Fruit fly (Drosophila melanogaster) whole organism, embryonic: ENCODE results near the gene Svil.

Experiments used
- ATbp ChIP-seq: fragments of 200-800 bp; sonication (Bioruptor generic); optimal IDR thresholded peaks from 2 replicates; lab custom pipeline; 2017; ENCODE audit warnings: missing biosample characterization, mild to moderate bottlenecking, missing genetic modification characterization, missing genetic modification reagents
- Bteb2 ChIP-seq: fragments of 200-800 bp; sonication (Bioruptor generic); optimal IDR thresholded peaks from 2 replicates; lab custom pipeline; 2016; ENCODE audit warnings: missing biosample characterization, missing genetic modification characterization
- CG10267 ChIP-seq: fragments of 200-800 bp; sonication (Bioruptor generic); optimal IDR thresholded peaks from 2 replicates; lab custom pipeline; 2018; ENCODE audit warnings: missing biosample characterization, mild to moderate bottlenecking, missing genetic modification characterization, moderate library complexity
- CG11398 ChIP-seq: fragments of 200-800 bp; sonication (Bioruptor generic); optimal IDR thresholded peaks from 2 replicates; lab custom pipeline; 2016; ENCODE audit warnings: missing biosample characterization, missing genetic modification characterization
- CG11504 ChIP-seq: fragments of 200-800 bp; sonication (Bioruptor generic); optimal IDR thresholded peaks from 3 replicates; lab custom pipeline; 2019; ENCODE audit warnings: missing biosample characterization, mild to moderate bottlenecking, missing genetic modification characterization, moderate library complexity
- CG12299 ChIP-seq: fragments of 200-800 bp; sonication (Bioruptor generic); optimal IDR thresholded peaks from 2 replicates; lab custom pipeline; 2018; ENCODE audit warnings: missing biosample characterization, mild to moderate bottlenecking, missing genetic modification characterization
- CG13287 ChIP-seq: fragments of 200-800 bp; sonication (Bioruptor generic); IDR thresholded peaks from 2 replicates; pipeline ENCODE4 v1.3.6; 2022; ENCODE audit warnings: missing biosample characterization, missing genetic modification characterization; ENCODE audit not compliant: partially characterized antibody
- CG14667 ChIP-seq: fragments of 200-800 bp; sonication (Bioruptor generic); IDR thresholded peaks from 2 replicates; pipeline ENCODE4 v1.3.6; 2022; ENCODE audit warnings: missing biosample characterization, missing genetic modification characterization
- CG15073 ChIP-seq: fragments of 200-800 bp; sonication (Bioruptor generic); optimal IDR thresholded peaks from 2 replicates; lab custom pipeline; 2016; ENCODE audit warnings: missing biosample characterization, missing genetic modification characterization
- CG15601 ChIP-seq: fragments of 200-800 bp; sonication (Bioruptor generic); optimal IDR thresholded peaks from 3 replicates; lab custom pipeline; 2019; ENCODE audit warnings: missing biosample characterization, mild to moderate bottlenecking, missing genetic modification characterization, moderate library complexity
- CG17385 ChIP-seq: fragments of 200-800 bp; sonication (Bioruptor generic); optimal IDR thresholded peaks from 3 replicates; lab custom pipeline; 2018; ENCODE audit warnings: missing biosample characterization, mild to moderate bottlenecking, missing genetic modification characterization
- CG18262 ChIP-seq: fragments of 200-800 bp; optimal IDR thresholded peaks from 3 replicates; lab custom pipeline; 2019; ENCODE audit warnings: missing biosample characterization, mild to moderate bottlenecking, missing genetic modification characterization, moderate library complexity
- CG2202 ChIP-seq: fragments of 200-800 bp; sonication (Bioruptor generic); optimal IDR thresholded peaks from 2 replicates; lab custom pipeline; 2018; ENCODE audit warnings: missing biosample characterization, mild to moderate bottlenecking, missing genetic modification characterization
- CG2712 ChIP-seq: fragments of 200-800 bp; optimal IDR thresholded peaks from 3 replicates; lab custom pipeline; 2019; ENCODE audit warnings: missing biosample characterization, mild to moderate bottlenecking, missing genetic modification characterization, moderate library complexity
- CG30020 ChIP-seq: fragments of 200-800 bp; optimal IDR thresholded peaks from 2 replicates; lab custom pipeline; 2019; ENCODE audit warnings: missing biosample characterization, mild to moderate bottlenecking, missing genetic modification characterization, moderate library complexity
- CG30431 ChIP-seq: fragments of 200-800 bp; sonication (Bioruptor generic); optimal IDR thresholded peaks from 2 replicates; lab custom pipeline; 2017; ENCODE audit warnings: missing biosample characterization, missing genetic modification characterization
- CG31441 ChIP-seq: fragments of 200-800 bp; sonication (Bioruptor generic); IDR thresholded peaks from 2 replicates; pipeline ENCODE4 v1.3.6; 2022; ENCODE audit warnings: missing biosample characterization, missing genetic modification characterization
- CG3163 ChIP-seq: fragments of 200-800 bp; sonication (Bioruptor generic); optimal IDR thresholded peaks from 3 replicates; lab custom pipeline; 2016; ENCODE audit warnings: missing biosample characterization, missing genetic modification characterization
- CG33557 ChIP-seq: fragments of 200-800 bp; sonication (Bioruptor generic); optimal IDR thresholded peaks from 2 replicates; lab custom pipeline; 2019; ENCODE audit warnings: missing biosample characterization, mild to moderate bottlenecking, missing genetic modification characterization, moderate library complexity
- CG8089 ChIP-seq: fragments of 200-800 bp; sonication (Bioruptor generic); optimal IDR thresholded peaks from 3 replicates; lab custom pipeline; 2016; ENCODE audit warnings: missing biosample characterization, missing genetic modification characterization
- CrebB ChIP-seq: fragments of 200-800 bp; sonication (Bioruptor generic); optimal IDR thresholded peaks from 3 replicates; lab custom pipeline; 2018; ENCODE audit warnings: missing biosample characterization, mild to moderate bottlenecking, missing genetic modification characterization
- D ChIP-seq, 2 experiments: fragments of 200-800 bp in 1 of 2; fragments of >200 bp in 1 of 2; sonication (Bioruptor generic) in 1 of 2; optimal IDR thresholded peaks; 2 replicates in 1 of 2; 3 replicates in 1 of 2; lab custom pipeline; 2017; ENCODE audit warnings: mild to moderate bottlenecking in 1 of 2, missing biosample characterization in 1 of 2, missing genetic modification characterization in 1 of 2, missing genetic modification reagents in 1 of 2
- Dfd ChIP-seq, 2 experiments: fragments of >200 bp; optimal IDR thresholded peaks; 2 replicates each; lab custom pipeline; 2017; ENCODE audit warnings: missing biosample characterization in 2 of 2, missing genetic modification characterization in 2 of 2
- Gsc ChIP-seq: fragments of 200-800 bp; sonication (Bioruptor generic); IDR thresholded peaks from 2 replicates; pipeline ENCODE4 v1.3.6; 2022; ENCODE audit warnings: missing biosample characterization, missing genetic modification characterization
- HHEX ChIP-seq: fragments of 200-800 bp; sonication (Bioruptor generic); optimal IDR thresholded peaks from 3 replicates; lab custom pipeline; 2017; ENCODE audit warnings: missing biosample characterization, mild to moderate bottlenecking, missing genetic modification characterization, missing genetic modification reagents
- Hr78 ChIP-seq, 2 experiments: fragments of 200-800 bp in 1 of 2; fragments of >200 bp in 1 of 2; sonication (Bioruptor generic) in 1 of 2; optimal IDR thresholded peaks; 2 replicates each; lab custom pipeline; 2017 to 2019; ENCODE audit warnings: missing biosample characterization in 2 of 2, missing genetic modification characterization in 2 of 2, mild to moderate bottlenecking in 1 of 2, moderate library complexity in 1 of 2
- Mes4 ChIP-seq: fragments of 200-800 bp; sonication (Bioruptor generic); optimal IDR thresholded peaks from 2 replicates; lab custom pipeline; 2016; ENCODE audit warnings: missing biosample characterization, missing genetic modification characterization
- NC2β ChIP-seq: fragments of 200-800 bp; sonication (Bioruptor generic); optimal IDR thresholded peaks from 2 replicates; lab custom pipeline; 2016; ENCODE audit warnings: missing biosample characterization, missing genetic modification characterization
- Sry-β ChIP-seq: fragments of 200-800 bp; sonication (Bioruptor generic); optimal IDR thresholded peaks from 2 replicates; lab custom pipeline; 2018; ENCODE audit warnings: missing biosample characterization, mild to moderate bottlenecking, missing genetic modification characterization, moderate library complexity
- Usf ChIP-seq: fragments of 200-800 bp; sonication (Bioruptor generic); optimal IDR thresholded peaks from 2 replicates; lab custom pipeline; 2017; ENCODE audit warnings: missing genotype, missing biosample characterization, missing genetic modification characterization
- ac ChIP-seq: fragments of 200-800 bp; sonication (Bioruptor generic); optimal IDR thresholded peaks from 3 replicates; lab custom pipeline; 2017; ENCODE audit warnings: missing biosample characterization, mild to moderate bottlenecking, missing genetic modification characterization
- bbx ChIP-seq: fragments of 200-800 bp; sonication (Bioruptor generic); IDR thresholded peaks from 2 replicates; pipeline ENCODE4 v1.3.6; 2022; ENCODE audit warnings: missing biosample characterization, missing genetic modification characterization; ENCODE audit not compliant: partially characterized antibody
- br ChIP-seq: fragments of >200 bp; optimal IDR thresholded peaks from 2 replicates; lab custom pipeline; 2017
- cad ChIP-seq: fragments of >200 bp; optimal IDR thresholded peaks from 2 replicates; lab custom pipeline; 2017; ENCODE audit warnings: missing biosample characterization, missing genetic modification characterization
- chn ChIP-seq: fragments of 200-800 bp; sonication (Bioruptor generic); optimal IDR thresholded peaks from 2 replicates; lab custom pipeline; 2016; ENCODE audit warnings: missing biosample characterization, missing genetic modification characterization
- corto ChIP-seq: fragments of 200-800 bp; sonication (Bioruptor generic); optimal IDR thresholded peaks from 2 replicates; lab custom pipeline; 2016; ENCODE audit warnings: missing biosample characterization, mild to moderate bottlenecking, missing genetic modification characterization, moderate library complexity
- cwo ChIP-seq: fragments of 200-800 bp; sonication (Bioruptor generic); optimal IDR thresholded peaks from 3 replicates; lab custom pipeline; 2017; ENCODE audit warnings: missing biosample characterization, missing genetic modification characterization, mild to moderate bottlenecking, moderate library complexity, missing genetic modification reagents
- ems ChIP-seq: fragments of 200-800 bp; sonication (Bioruptor generic); optimal IDR thresholded peaks from 3 replicates; lab custom pipeline; 2016; ENCODE audit warnings: missing biosample characterization, missing genetic modification characterization
- gem ChIP-seq: fragments of 200-800 bp; sonication (Bioruptor generic); optimal IDR thresholded peaks from 2 replicates; lab custom pipeline; 2019; ENCODE audit warnings: missing biosample characterization, mild to moderate bottlenecking, missing genetic modification characterization, moderate library complexity
- gro ChIP-seq: fragments of 200-800 bp; sonication (Bioruptor generic); optimal IDR thresholded peaks from 2 replicates; lab custom pipeline; 2016; ENCODE audit warnings: missing biosample characterization, missing genetic modification characterization
- h ChIP-seq: fragments of >200 bp; optimal IDR thresholded peaks from 2 replicates; lab custom pipeline; 2017
- jumu ChIP-seq: fragments of 200-800 bp; sonication (Bioruptor generic); optimal IDR thresholded peaks from 3 replicates; lab custom pipeline; 2016; ENCODE audit warnings: missing biosample characterization, missing genetic modification characterization
- lbe ChIP-seq: fragments of 200-800 bp; sonication (Bioruptor generic); optimal IDR thresholded peaks from 2 replicates; lab custom pipeline; 2016; ENCODE audit warnings: missing biosample characterization, mild to moderate bottlenecking, missing genetic modification characterization
- lilli ChIP-seq: fragments of 200-800 bp; sonication (Bioruptor generic); optimal IDR thresholded peaks from 3 replicates; lab custom pipeline; 2016; ENCODE audit warnings: missing biosample characterization, missing genetic modification characterization
- lmd ChIP-seq: fragments of 200-800 bp; sonication (Bioruptor generic); IDR thresholded peaks from 2 replicates; pipeline ENCODE4 v1.3.6; 2022; ENCODE audit warnings: missing biosample characterization, missing genetic modification characterization
- onecut ChIP-seq: fragments of 200-800 bp; sonication (Bioruptor generic); IDR thresholded peaks from 2 replicates; pipeline ENCODE4 v1.3.6; 2022; ENCODE audit warnings: missing biosample characterization, missing genetic modification characterization
- org-1 ChIP-seq: fragments of 200-800 bp; sonication (Bioruptor generic); optimal IDR thresholded peaks from 2 replicates; lab custom pipeline; 2017; ENCODE audit warnings: missing biosample characterization, missing genetic modification characterization
- run ChIP-seq: fragments of 200-800 bp; sonication (Bioruptor generic); optimal IDR thresholded peaks from 3 replicates; lab custom pipeline; 2018; ENCODE audit warnings: missing biosample characterization, mild to moderate bottlenecking, missing genetic modification characterization
- sim ChIP-seq: fragments of 200-800 bp; sonication (Bioruptor generic); IDR thresholded peaks from 2 replicates; pipeline ENCODE4 v1.3.6; 2022; ENCODE audit warnings: missing biosample characterization, missing genetic modification characterization
- so ChIP-seq: fragments of 200-800 bp; sonication (Bioruptor generic); IDR thresholded peaks from 3 replicates; pipeline ENCODE4 v1.3.6; 2022; ENCODE audit warnings: missing biosample characterization, missing genetic modification characterization
- ttk ChIP-seq: fragments of 200-800 bp; sonication (Bioruptor generic); IDR thresholded peaks from 2 replicates; pipeline ENCODE4 v2.1.2; 2022; ENCODE audit warnings: missing biosample characterization, missing genetic modification characterization
- twi ChIP-seq: fragments of 200-800 bp; optimal IDR thresholded peaks from 2 replicates; lab custom pipeline; 2019; ENCODE audit warnings: missing biosample characterization, mild to moderate bottlenecking, missing genetic modification characterization, moderate library complexity

Svil gene

dm6 chr3L:2468509-2468908 is 91.1 kb downstream of the Svil start (continued):
- TF ChIP-seq Bteb2 (no peak), lmd (GFP tag; lab: Robert Waterston, UW) (no peak), Usf (GFP tag; lab: Kevin White, UChicago) (no peak), ac (GFP tag; lab: Kevin White, UChicago) (peak; percentile 82), h (lab: Kevin White, UChicago) (no peak), CG11504 (no peak), sim (GFP tag; lab: Robert Waterston, UW) (no peak), CG11398 (GFP tag; lab: Kevin White, UChicago) (peak; percentile 44), Gsc (no peak), cad (GFP tag; lab: Kevin White, UChicago) (no peak), ttk (GFP tag; lab: Robert Waterston, UW) (no peak), gem (tag; lab: Kevin White, UChicago) (peak; percentile 39), CrebB (no peak), ems (no peak), gro (GFP tag; lab: Kevin White, UChicago) (no peak), CG31441 (GFP tag; lab: Robert Waterston, UW) (no peak), corto (GFP tag; lab: Kevin White, UChicago) (no peak), CG8089 (GFP tag; lab: Kevin White, UChicago) (no peak), lbe (no peak), CG14667 (GFP tag; lab: Robert Waterston, UW) (no peak), br (no peak), lilli (GFP tag; lab: Kevin White, UChicago) (no peak), CG3163 (no peak), CG13287 (no peak), CG17385 (no peak), chn (GFP tag; lab: Kevin White, UChicago) (no peak), CG30431 (no peak), Hr78 (GFP tag; optimal IDR thresholded peaks at IDR 0.05; lab: Kevin White, UChicago) (peak in 1 of 2 experiments; percentile 63), NC2β (GFP tag; lab: Kevin White, UChicago) (no peak), run (tag; lab: Kevin White, UChicago) (no peak), org-1 (GFP tag; lab: Kevin White, UChicago) (peak; percentile 17), ATbp (peak; percentile 7), CG18262 (tag; lab: Kevin White, UChicago) (peak; percentile 34), onecut (no peak), CG12299 (tag; lab: Kevin White, UChicago) (no peak), CG15073 (GFP tag; lab: Kevin White, UChicago) (no peak), D (optimal IDR thresholded peaks at IDR 0.05; lab: Kevin White, UChicago) (no peak), D (GFP tag; optimal IDR thresholded peaks at IDR 0.05; lab: Kevin White, UChicago) (peak; percentile 32), CG15601 (tag; lab: Kevin White, UChicago) (peak; percentile 40), twi (peak; percentile 28), CG30020 (tag; lab: Kevin White, UChicago) (no peak), Dfd (GFP tag; optimal IDR thresholded peaks at IDR 0.05; lab: Kevin White, UChicago) (no peak), CG33557 (peak; percentile 64), HHEX (GFP tag; lab: Kevin White, UChicago) (no peak), Mes4 (GFP tag; lab: Kevin White, UChicago) (no peak), CG10267 (tag; lab: Kevin White, UChicago) (peak; percentile 25), bbx (GFP tag; lab: Robert Waterston, UW) (no peak), CG2712 (tag; lab: Kevin White, UChicago) (peak; percentile 20), jumu (GFP tag; lab: Kevin White, UChicago) (no peak), so (GFP tag; lab: Robert Waterston, UW) (no peak), cwo (GFP tag; lab: Kevin White, UChicago) (no peak), CG2202 (tag; lab: Kevin White, UChicago) (peak; percentile 70), Sry-β (GFP tag; lab: Kevin White, UChicago) (peak; percentile 68)
- TF ChIP-seq, all 482 proteins: peak for 62
